Fruit fly (Drosophila melanogaster) whole organism, wandering third instar larva: ENCODE results near the gene CG42750.
A peak's percentile ranks its signal among the peaks of the same experiment; 100 is the strongest.

Experiments used
- Abd-B ChIP-seq: fragments of >200 bp; optimal IDR thresholded peaks from 2 replicates; lab custom pipeline; 2017; ENCODE audit warnings: missing biosample characterization, missing genetic modification characterization
- CG9705 ChIP-seq: fragments of 200-800 bp; sonication (Bioruptor generic); optimal IDR thresholded peaks from 2 replicates; lab custom pipeline; 2018; ENCODE audit warnings: missing biosample characterization, mild to moderate bottlenecking, missing genetic modification characterization
- CrebA ChIP-seq: fragments of 200-800 bp; sonication (Bioruptor generic); optimal IDR thresholded peaks from 2 replicates; lab custom pipeline; 2016; ENCODE audit warnings: missing biosample characterization, mild to moderate bottlenecking, missing genetic modification characterization, borderline replicate concordance
- Dif ChIP-seq: fragments of 200-275, 200-300 bp; sonication (Bioruptor generic); optimal IDR thresholded peaks from 2 replicates; lab custom pipeline; 2018; ENCODE audit warnings: missing biosample characterization, missing genetic modification characterization; ENCODE audit not compliant: partially characterized antibody
- GATAd ChIP-seq: sonication (Bioruptor generic); optimal IDR thresholded peaks from 2 replicates; lab custom pipeline; 2016; ENCODE audit warnings: missing biosample characterization, missing genetic modification characterization
- HLH106 ChIP-seq: fragments of 200-800 bp; optimal IDR thresholded peaks from 3 replicates; lab custom pipeline; 2019; ENCODE audit warnings: missing biosample characterization, mild to moderate bottlenecking, missing genetic modification characterization, moderate library complexity
- Hnf4 ChIP-seq: fragments of 200-800 bp; sonication (Bioruptor generic); optimal IDR thresholded peaks from 2 replicates; lab custom pipeline; 2016; ENCODE audit warnings: missing biosample characterization, mild to moderate bottlenecking, missing genetic modification characterization
- Hr78 ChIP-seq: fragments of >200 bp; optimal IDR thresholded peaks from 2 replicates; lab custom pipeline; 2017; ENCODE audit warnings: missing biosample characterization, missing genetic modification characterization
- Jra ChIP-seq: sonication (Bioruptor generic); optimal IDR thresholded peaks from 2 replicates; lab custom pipeline; 2016; ENCODE audit warnings: missing biosample characterization, missing genetic modification characterization
- Mio ChIP-seq: sonication (Bioruptor generic); optimal IDR thresholded peaks from 2 replicates; lab custom pipeline; 2016; ENCODE audit warnings: missing biosample characterization, missing genetic modification characterization
- N ChIP-seq: fragments of >200 bp; optimal IDR thresholded peaks from 2 replicates; lab custom pipeline; 2018; ENCODE audit warnings: missing biosample characterization, missing external identifiers, missing genetic modification characterization
- OdsH ChIP-seq: fragments of 200-800 bp; sonication (Bioruptor generic); optimal IDR thresholded peaks from 2 replicates; lab custom pipeline; 2016; ENCODE audit warnings: missing biosample characterization, mild to moderate bottlenecking, missing genetic modification characterization
- Rel ChIP-seq, 2 experiments: fragments of 200-800 bp; sonication (Bioruptor generic) in 1 of 2; optimal IDR thresholded peaks; 2 replicates in 1 of 2; 3 replicates in 1 of 2; lab custom pipeline; 2016 to 2019; ENCODE audit warnings: mild to moderate bottlenecking in 2 of 2, missing biosample characterization in 2 of 2, missing genetic modification characterization in 2 of 2, moderate library complexity in 1 of 2
- Sp1 ChIP-seq: fragments of 200-800 bp; sonication (Bioruptor generic); optimal IDR thresholded peaks from 3 replicates; lab custom pipeline; 2019; ENCODE audit warnings: missing biosample characterization, mild to moderate bottlenecking, missing genetic modification characterization, moderate library complexity
- Vsx2 ChIP-seq: fragments of 200-300, 225-300 bp; sonication (Bioruptor generic); optimal IDR thresholded peaks from 2 replicates; lab custom pipeline; 2018; ENCODE audit warnings: missing biosample characterization, missing genetic modification characterization; ENCODE audit not compliant: partially characterized antibody
- dl ChIP-seq, 2 experiments: fragments of 175-275, 200-275 bp in 1 of 2; fragments of 200-275 bp in 1 of 2; sonication (Bioruptor generic); optimal IDR thresholded peaks; lab custom pipeline; 2018; ENCODE audit warnings: mild to moderate bottlenecking in 2 of 2, missing biosample characterization in 2 of 2, missing genetic modification characterization in 2 of 2, moderate library complexity in 2 of 2; ENCODE audit not compliant: partially characterized antibody in 2 of 2, insufficient read depth in 1 of 2
- dmrt93B ChIP-seq: fragments of 200-800 bp; sonication (Bioruptor generic); optimal IDR thresholded peaks from 2 replicates; lab custom pipeline; 2018; ENCODE audit warnings: missing biosample characterization, mild to moderate bottlenecking, missing genetic modification characterization
- dsf ChIP-seq: sonication (Bioruptor generic); optimal IDR thresholded peaks from 2 replicates; lab custom pipeline; 2016; ENCODE audit warnings: missing biosample characterization, missing genetic modification characterization, borderline replicate concordance
- ey ChIP-seq: fragments of 200-800 bp; sonication (Bioruptor generic); optimal IDR thresholded peaks from 2 replicates; lab custom pipeline; 2016; ENCODE audit warnings: missing biosample characterization, missing genetic modification characterization
- foxo ChIP-seq, 2 experiments: fragments of 200-800 bp; sonication (Bioruptor generic); optimal IDR thresholded peaks; 2 replicates in 1 of 2; 3 replicates in 1 of 2; lab custom pipeline; 2016 to 2017; ENCODE audit warnings: missing biosample characterization in 2 of 2, missing genetic modification characterization in 2 of 2
- fru ChIP-seq: fragments of 200-800 bp; sonication (Bioruptor generic); optimal IDR thresholded peaks from 3 replicates; lab custom pipeline; 2016; ENCODE audit warnings: missing biosample characterization, mild to moderate bottlenecking, missing genetic modification characterization
- h ChIP-seq: fragments of 200-800 bp; sonication (Bioruptor generic); optimal IDR thresholded peaks from 3 replicates; lab custom pipeline; 2016; ENCODE audit warnings: missing biosample characterization, mild to moderate bottlenecking, missing genetic modification characterization
- jim ChIP-seq: fragments of 175-275, 200-325 bp; sonication (Bioruptor generic); optimal IDR thresholded peaks from 2 replicates; lab custom pipeline; 2016; ENCODE audit warnings: missing biosample characterization, mild to moderate bottlenecking, missing genetic modification characterization
- lola ChIP-seq: fragments of >200 bp; optimal IDR thresholded peaks from 2 replicates; lab custom pipeline; 2017; ENCODE audit warnings: missing biosample characterization, missing genetic modification characterization
- rgr ChIP-seq: fragments of 200-800 bp; sonication (Bioruptor generic); optimal IDR thresholded peaks from 3 replicates; lab custom pipeline; 2016; ENCODE audit warnings: missing biosample characterization, mild to moderate bottlenecking, missing genetic modification characterization
- sage ChIP-seq: fragments of 200-800 bp; sonication (Bioruptor generic); optimal IDR thresholded peaks from 2 replicates; lab custom pipeline; 2016; ENCODE audit warnings: missing biosample characterization, mild to moderate bottlenecking, missing genetic modification characterization
- sv ChIP-seq: fragments of 200-800 bp; sonication (Bioruptor generic); optimal IDR thresholded peaks from 3 replicates; lab custom pipeline; 2016; ENCODE audit warnings: missing biosample characterization, missing genetic modification characterization
- tai ChIP-seq: sonication (Bioruptor generic); optimal IDR thresholded peaks from 2 replicates; lab custom pipeline; 2016; ENCODE audit warnings: missing biosample characterization, missing genetic modification characterization

CG42750 gene

dm6 chr2L:18236493-18236892, 39.1 kb downstream of the CG42750 start:
- no peak for TF ChIP-seq sage (GFP tag; lab: Kevin White, UChicago)
- TF ChIP-seq GATAd (GFP tag; lab: Kevin White, UChicago) = no peak
- TF ChIP-seq dl (GFP tag; optimal IDR thresholded peaks at IDR 0.05; lab: Kevin White, UChicago; ENCODE audit: insufficient read depth in 1 of 2, partially characterized antibody in 2 of 2) = no peak
- no peak for TF ChIP-seq HLH106 (tag; lab: Kevin White, UChicago)
- TF ChIP-seq sv (GFP tag; lab: Kevin White, UChicago) = no peak
- no peak for TF ChIP-seq Sp1 (GFP tag; lab: Kevin White, UChicago)
- no peak for TF ChIP-seq foxo (GFP tag; optimal IDR thresholded peaks at IDR 0.05; lab: Kevin White, UChicago)
- TF ChIP-seq Jra = no peak
- no peak for TF ChIP-seq Abd-B
- no peak for TF ChIP-seq Vsx2
- no peak for TF ChIP-seq dmrt93B (GFP tag; lab: Kevin White, UChicago)
- TF ChIP-seq, all 38 proteins: peak for 0

dm6 chr2L:18209137-18209536, 66.4 kb downstream of the CG42750 start, which contains the start of gene CG31802:
TSS of gene CG31802 (minus strand) at chr2L:18209237.
- TF ChIP-seq Vsx2 (no peak), h (GFP tag; lab: Kevin White, UChicago) (no peak), jim (GFP tag; lab: Kevin White, UChicago) (no peak), N (GFP tag; lab: Kevin White, UChicago) (no peak), Abd-B (no peak), tai (no peak), Hnf4 (GFP tag; lab: Kevin White, UChicago) (no peak), Mio (GFP tag; lab: Kevin White, UChicago) (no peak)
- TF ChIP-seq, all 38 proteins: peak for 0

- no peak for TF ChIP-seq h (GFP tag; lab: Kevin White, UChicago)
- TF ChIP-seq sv (GFP tag; lab: Kevin White, UChicago) = no peak
- no peak for TF ChIP-seq CG9705 (GFP tag; lab: Kevin White, UChicago)
- TF ChIP-seq lola (GFP tag; lab: Kevin White, UChicago) = no peak
- TF ChIP-seq GATAd (GFP tag; lab: Kevin White, UChicago) = no peak
- TF ChIP-seq dsf (GFP tag; lab: Kevin White, UChicago) = no peak
- TF ChIP-seq ey (GFP tag; lab: Kevin White, UChicago) = no peak
- TF ChIP-seq sage (GFP tag; lab: Kevin White, UChicago) = no peak
- no peak for TF ChIP-seq rgr (GFP tag; lab: Kevin White, UChicago)
- TF ChIP-seq dmrt93B (GFP tag; lab: Kevin White, UChicago) = no peak
- no peak for TF ChIP-seq Dif (GFP tag; lab: Kevin White, UChicago)
- TF ChIP-seq Rel (GFP tag; optimal IDR thresholded peaks at IDR 0.05; lab: Kevin White, UChicago) = no peak
- no peak for TF ChIP-seq Rel (tag; optimal IDR thresholded peaks at IDR 0.05; lab: Kevin White, UChicago)
- no peak for TF ChIP-seq CrebA (GFP tag; lab: Kevin White, UChicago)
- TF ChIP-seq Hnf4 (GFP tag; lab: Kevin White, UChicago) = no peak
These were observed 72.8 kb downstream of the CG42750 start for dm6 chr2L:18202811-18203210.

dm6 chr2L:18186695-18187094, 88.9 kb downstream of the CG42750 start:
- TF ChIP-seq dsf (GFP tag; lab: Kevin White, UChicago) = no peak
- no peak for TF ChIP-seq GATAd (GFP tag; lab: Kevin White, UChicago)
- TF ChIP-seq OdsH = no peak
- no peak for TF ChIP-seq jim (GFP tag; lab: Kevin White, UChicago)

- TF ChIP-seq h (GFP tag; lab: Kevin White, UChicago) = no peak
- TF ChIP-seq tai = no peak
- TF ChIP-seq fru = peak; percentile 19
- peak in 1 of 2 experiments; percentile 40 for TF ChIP-seq foxo (GFP tag; optimal IDR thresholded peaks at IDR 0.05; lab: Kevin White, UChicago)
- peak; percentile 18 for TF ChIP-seq Sp1 (GFP tag; lab: Kevin White, UChicago)
- TF ChIP-seq jim (GFP tag; lab: Kevin White, UChicago) = no peak
- TF ChIP-seq OdsH = no peak
- TF ChIP-seq sv (GFP tag; lab: Kevin White, UChicago) = peak; percentile 11
- no peak for TF ChIP-seq Hr78 (GFP tag; lab: Kevin White, UChicago)
- peak; percentile 55 for TF ChIP-seq HLH106 (tag; lab: Kevin White, UChicago)
- peak; percentile 6 for TF ChIP-seq dmrt93B (GFP tag; lab: Kevin White, UChicago)
These were observed 90.8 kb downstream of the CG42750 start, which contains the start of gene Ptp36E for dm6 chr2L:18184648-18185243. TSS of gene Ptp36E (minus strand) at chr2L:18185007.
